Worm (Caenorhabditis elegans) whole organism, L2 larva: ENCODE results near the gene fbxa-26.
"Not testable (repeated sequence)": the region's sequence is repeated elsewhere in the genome, so short reads cannot be mapped to it uniquely, and the experiment has no call there.

ENCODE experiments used
- C34F6.9 ChIP-seq: fragments of 150-350 bp; optimal IDR thresholded peaks from 2 replicates; lab custom pipeline; 2014; ENCODE audit warnings: missing biosample characterization, missing genetic modification characterization
- F13H6.1 ChIP-seq: sonication (generic microtip); optimal IDR thresholded peaks from 2 replicates; lab custom pipeline; 2016; ENCODE audit warnings: missing genetic modification characterization, missing compliant biosample characterization
- R02D3.7 ChIP-seq: fragments of 150-350 bp; optimal IDR thresholded peaks from 2 replicates; lab custom pipeline; 2014; ENCODE audit warnings: missing biosample characterization, missing genetic modification characterization
- Y55F3AM.14 ChIP-seq: fragments of 200-800 bp; sonication (Bioruptor generic); optimal IDR thresholded peaks from 2 replicates; lab custom pipeline; 2018; ENCODE audit warnings: mild to moderate bottlenecking, missing genetic modification characterization, missing compliant biosample characterization
- ZK546.5 ChIP-seq: sonication (generic microtip); optimal IDR thresholded peaks from 2 replicates; lab custom pipeline; 2017; ENCODE audit warnings: missing biosample characterization, missing genetic modification characterization
- aly-2 ChIP-seq: fragments of 150-350 bp; optimal IDR thresholded peaks from 2 replicates; lab custom pipeline; 2014; ENCODE audit warnings: missing biosample characterization, missing genetic modification characterization
- blmp-1 ChIP-seq: sonication (generic microtip); optimal IDR thresholded peaks from 2 replicates; lab custom pipeline; 2017; ENCODE audit warnings: missing genetic modification characterization, mild to moderate bottlenecking, missing compliant biosample characterization, antibody characterized with exemption, moderate library complexity; ENCODE audit not compliant: insufficient read depth
- ceh-82 ChIP-seq: fragments of 150-350 bp; optimal IDR thresholded peaks from 2 replicates; lab custom pipeline; 2014; ENCODE audit warnings: missing biosample characterization, missing genetic modification characterization
- crh-2 ChIP-seq: sonication (generic microtip); optimal IDR thresholded peaks from 2 replicates; lab custom pipeline; 2017; ENCODE audit warnings: missing biosample characterization, missing genetic modification characterization
- egl-27 ChIP-seq: sonication (generic microtip); optimal IDR thresholded peaks from 3 replicates; lab custom pipeline; 2017; ENCODE audit warnings: missing biosample characterization, missing genetic modification reagents, missing genetic modification characterization
- elt-3 ChIP-seq: sonication (generic microtip); optimal IDR thresholded peaks from 2 replicates; lab custom pipeline; 2017; ENCODE audit warnings: missing biosample characterization, missing genetic modification characterization
- fos-1 ChIP-seq: fragments of 150-350 bp; optimal IDR thresholded peaks from 2 replicates; lab custom pipeline; 2014; ENCODE audit warnings: missing biosample characterization, missing genetic modification characterization
- lin-11 ChIP-seq: fragments of 150-350 bp; sonication (generic microtip); optimal IDR thresholded peaks from 2 replicates; lab custom pipeline; 2014; ENCODE audit warnings: missing biosample characterization, missing genetic modification characterization, inconsistent platforms, mixed read lengths
- lin-13 ChIP-seq: fragments of 150-350 bp; optimal IDR thresholded peaks from 2 replicates; lab custom pipeline; 2014; ENCODE audit warnings: missing biosample characterization, missing genetic modification reagents, missing genetic modification characterization
- lsy-2 ChIP-seq, 2 experiments: fragments of 150-350 bp in 1 of 2; sonication (generic microtip) in 1 of 2; optimal IDR thresholded peaks; 2 replicates each; lab custom pipeline; 2014 to 2017; ENCODE audit warnings: missing biosample characterization in 2 of 2, missing genetic modification characterization in 2 of 2
- mab-5 ChIP-seq: fragments of 150-350 bp; optimal IDR thresholded peaks from 2 replicates; lab custom pipeline; 2014; ENCODE audit warnings: missing biosample characterization, missing genetic modification characterization
- mbf-1 ChIP-seq: sonication (generic microtip); optimal IDR thresholded peaks from 2 replicates; lab custom pipeline; 2017; ENCODE audit warnings: missing biosample characterization, missing genetic modification characterization
- mdl-1 ChIP-seq, 2 experiments: fragments of 150-350 bp in 1 of 2; sonication (generic microtip) in 1 of 2; optimal IDR thresholded peaks; 2 replicates each; lab custom pipeline; 2017; ENCODE audit warnings: missing biosample characterization in 2 of 2, missing genetic modification characterization in 2 of 2
- nhr-10 ChIP-seq: sonication (generic microtip); optimal IDR thresholded peaks from 2 replicates; lab custom pipeline; 2017; ENCODE audit warnings: missing biosample characterization, missing genetic modification characterization
- nhr-21 ChIP-seq: fragments of 150-350 bp; optimal IDR thresholded peaks from 2 replicates; lab custom pipeline; 2014; ENCODE audit warnings: missing biosample characterization, missing genetic modification characterization
- nhr-23 ChIP-seq: fragments of 150-350 bp; optimal IDR thresholded peaks from 2 replicates; lab custom pipeline; 2014; ENCODE audit warnings: missing biosample characterization, missing genetic modification reagents, missing genetic modification characterization
- nhr-237 ChIP-seq: fragments of 150-350 bp; optimal IDR thresholded peaks from 2 replicates; lab custom pipeline; 2014; ENCODE audit warnings: missing biosample characterization, missing genetic modification characterization
- nhr-25 ChIP-seq: fragments of 150-350 bp; sonication (generic microtip); optimal IDR thresholded peaks from 3 replicates; lab custom pipeline; 2014; ENCODE audit warnings: missing biosample characterization, missing genetic modification characterization
- nhr-6 ChIP-seq: fragments of 150-350 bp; optimal IDR thresholded peaks from 2 replicates; lab custom pipeline; 2014; ENCODE audit warnings: missing biosample characterization, missing genetic modification characterization
- peb-1 ChIP-seq: fragments of 150-350 bp; optimal IDR thresholded peaks from 2 replicates; lab custom pipeline; 2014; ENCODE audit warnings: missing biosample characterization, missing genetic modification characterization
- skn-1 ChIP-seq: sonication (generic microtip); optimal IDR thresholded peaks from 2 replicates; lab custom pipeline; 2017; ENCODE audit warnings: missing biosample characterization, missing genetic modification characterization
- sma-3 ChIP-seq: sonication (generic microtip); optimal IDR thresholded peaks from 2 replicates; lab custom pipeline; 2016; ENCODE audit warnings: missing genetic modification reagents, missing genetic modification characterization, missing compliant biosample characterization
- snpc-4 ChIP-seq: fragments of 150-350 bp; optimal IDR thresholded peaks from 2 replicates; lab custom pipeline; 2014; ENCODE audit warnings: missing biosample characterization, missing genetic modification characterization
- unc-39 ChIP-seq: fragments of 150-350 bp; optimal IDR thresholded peaks from 2 replicates; lab custom pipeline; 2014; ENCODE audit warnings: missing biosample characterization, missing genetic modification characterization
- unc-55 ChIP-seq: fragments of 150-350 bp; sonication (generic microtip); optimal IDR thresholded peaks from 3 replicates; lab custom pipeline; 2014; ENCODE audit warnings: missing biosample characterization, missing genetic modification reagents, missing genetic modification characterization
- unc-62 ChIP-seq: fragments of 150-350 bp; optimal IDR thresholded peaks from 2 replicates; lab custom pipeline; 2014; ENCODE audit warnings: missing biosample characterization, missing genetic modification reagents, missing genetic modification characterization
- ztf-11 ChIP-seq: sonication (generic microtip); optimal IDR thresholded peaks from 2 replicates; lab custom pipeline; 2017; ENCODE audit warnings: missing biosample characterization, missing genetic modification characterization
- ztf-4 ChIP-seq: fragments of 150-350 bp; optimal IDR thresholded peaks from 2 replicates; lab custom pipeline; 2014; ENCODE audit warnings: missing biosample characterization, missing genetic modification characterization

fbxa-26 gene

ce11 chrIII:1377903-1378302, 35.6 kb upstream of the fbxa-26 start, which contains the start of gene pals-40:
pals-40 (minus strand) TSS chrIII:1378003.
- TF ChIP-seq nhr-23, lin-11, crh-2 (tag; lab: Kevin White, UChicago): not testable (repeated sequence)

ce11 chrIII:1375491-1375890, 33.2 kb upstream of the fbxa-26 start, which contains the start of gene Y82E9BR.10:
Y82E9BR.10 (minus strand) TSS chrIII:1375591.
- not testable (repeated sequence) for TF ChIP-seq nhr-21 (tag; lab: Kevin White, UChicago); sma-3; mab-5 (tag; lab: Kevin White, UChicago)
- TF ChIP-seq, all 48 proteins: peak for 0; not testable (repeated sequence) for 48

- TF ChIP-seq lsy-2 (tag; optimal IDR thresholded peaks at IDR 0.05; lab: Kevin White, UChicago): no peak
- TF ChIP-seq F13H6.1: no peak
- TF ChIP-seq elt-3 (tag; lab: Kevin White, UChicago): no peak
- no peak for TF ChIP-seq snpc-4 (tag; lab: Kevin White, UChicago)
- no peak for TF ChIP-seq skn-1 (tag; lab: Kevin White, UChicago)
- no peak for TF ChIP-seq ztf-11 (tag; lab: Kevin White, UChicago)
- TF ChIP-seq unc-55 (GFP tag; lab: Kevin White, UChicago): no peak
- no peak for TF ChIP-seq sma-3
- no peak for TF ChIP-seq C34F6.9 (tag; lab: Kevin White, UChicago)
- TF ChIP-seq blmp-1: no peak
- TF ChIP-seq ceh-82 (tag; lab: Kevin White, UChicago): no peak
- TF ChIP-seq fos-1 (tag; lab: Kevin White, UChicago): no peak
Measured at ce11 chrIII:1374355-1374807, 32.1 kb upstream of the fbxa-26 start, which contains the start of gene Y82E9BR.20. Y82E9BR.20 (plus strand) TSS chrIII:1374405.

- TF ChIP-seq aly-2 (no peak), unc-55 (GFP tag; lab: Kevin White, UChicago) (no peak), lin-13 (no peak), crh-2 (tag; lab: Kevin White, UChicago) (no peak), ceh-82 (tag; lab: Kevin White, UChicago) (no peak), unc-62 (GFP tag; lab: Kevin White, UChicago) (no peak), ZK546.5 (tag; lab: Kevin White, UChicago) (no peak), R02D3.7 (tag; lab: Kevin White, UChicago) (no peak), Y55F3AM.14 (GFP tag; lab: Kevin White, UChicago) (no peak), F13H6.1 (no peak), peb-1 (no peak)
- TF ChIP-seq, all 48 proteins: peak for 0
Measured at ce11 chrIII:1372563-1372962, 30.2 kb upstream of the fbxa-26 start.

ce11 chrIII:1359669-1360068, 17.3 kb upstream of the fbxa-26 start, which contains the start of gene Y82E9BR.9:
Y82E9BR.9 (minus strand) TSS chrIII:1359769.
- TF ChIP-seq unc-62 (GFP tag; lab: Kevin White, UChicago) (no peak), ztf-4 (tag; lab: Kevin White, UChicago) (no peak), ceh-82 (tag; lab: Kevin White, UChicago) (no peak), nhr-10 (tag; lab: Kevin White, UChicago) (no peak), elt-3 (tag; lab: Kevin White, UChicago) (no peak), ztf-11 (tag; lab: Kevin White, UChicago) (no peak), R02D3.7 (tag; lab: Kevin White, UChicago) (no peak), sma-3 (no peak), nhr-21 (tag; lab: Kevin White, UChicago) (no peak), nhr-6 (no peak), nhr-23 (tag; lab: Kevin White, UChicago) (no peak), egl-27 (no peak), unc-39 (tag; lab: Kevin White, UChicago) (no peak), nhr-237 (no peak), mdl-1 (tag; optimal IDR thresholded peaks at IDR 0.05; lab: Kevin White, UChicago) (no peak), lsy-2 (tag; optimal IDR thresholded peaks at IDR 0.05; lab: Kevin White, UChicago) (no peak), fos-1 (tag; lab: Kevin White, UChicago) (no peak), peb-1 (no peak)

ce11 chrIII:1357973-1358372, 15.7 kb upstream of the fbxa-26 start, which contains the start of gene Y82E9BR.8:
Y82E9BR.8 (minus strand) TSS chrIII:1358073.
- not testable (repeated sequence) for TF ChIP-seq mbf-1, nhr-25, ZK546.5 (tag; lab: Kevin White, UChicago)
